Fruit fly (Drosophila melanogaster): ENCODE data around the gene Psf1.

Psf1 gene

DNA sequence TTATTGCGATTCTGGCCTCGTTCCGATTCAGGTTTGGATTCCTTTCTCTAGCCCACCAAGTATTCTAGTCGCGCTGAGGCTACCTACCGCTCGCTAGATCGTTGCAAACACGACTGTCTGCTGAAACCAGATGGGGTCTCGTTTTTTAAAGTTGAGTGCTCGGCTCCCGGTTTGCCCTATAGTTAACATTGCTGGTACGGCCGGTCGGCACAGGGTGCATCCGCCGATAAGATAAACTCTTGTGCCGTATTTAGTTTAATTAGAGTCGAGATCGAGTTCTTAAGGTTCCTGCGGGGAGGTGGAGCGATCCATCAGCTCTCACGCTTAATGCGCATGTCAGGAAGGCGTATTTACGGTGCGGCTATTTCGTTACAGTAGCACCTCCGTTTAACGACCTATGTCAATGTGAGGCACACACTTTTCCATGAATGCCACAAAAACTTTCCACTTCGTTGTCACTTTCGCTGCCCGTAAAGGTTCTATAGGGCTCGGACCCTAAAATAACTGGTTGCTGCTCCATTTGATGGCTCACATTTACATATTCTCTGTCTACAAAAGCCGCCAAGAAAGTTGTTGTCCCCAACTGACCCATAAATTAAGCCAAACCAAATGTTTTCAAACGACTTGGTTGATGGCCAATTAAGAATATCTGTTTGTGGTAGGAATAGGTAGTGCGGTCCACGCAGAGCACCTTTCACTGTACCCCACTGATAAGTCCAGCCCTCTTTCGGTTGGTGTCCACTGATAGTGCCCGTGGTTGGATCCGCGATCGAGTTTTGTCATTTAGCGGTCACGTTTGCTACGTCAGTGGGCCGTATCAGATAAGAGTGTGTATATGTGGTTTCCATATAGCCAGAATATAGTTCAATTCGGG lies 42.6 kb downstream of the Psf1 start, which contains the start of gene CG9119 (continued):
- peak; percentile 12 for TF ChIP-seq CG15696 (tag; optimal IDR thresholded peaks at IDR 0.05)
- TF ChIP-seq hth (optimal IDR thresholded peaks at IDR 0.05) = no peak
- peak; percentile 40 for TF ChIP-seq CG3995 (GFP tag; optimal IDR thresholded peaks at IDR 0.05)
- TF ChIP-seq luna (GFP tag; optimal IDR thresholded peaks at IDR 0.05) = no peak
- peak; percentile 53 for TF ChIP-seq scrt (GFP tag; optimal IDR thresholded peaks at IDR 0.05)
- TF ChIP-seq CG2116 (GFP tag; optimal IDR thresholded peaks at IDR 0.05) = no peak
- TF ChIP-seq CG8290 (GFP tag; optimal IDR thresholded peaks at IDR 0.05) = no peak
- peak in 1 of 2 experiments; percentile 35 for TF ChIP-seq CG8290 (tag; optimal IDR thresholded peaks at IDR 0.05)
- TF ChIP-seq CG10654 (GFP tag; optimal IDR thresholded peaks at IDR 0.05) = peak; percentile 26
- TF ChIP-seq CG2129 (GFP tag; IDR thresholded peaks at IDR 0.05; ENCODE audit: partially characterized antibody) = no peak
- TF ChIP-seq dati (GFP tag; IDR thresholded peaks at IDR 0.05) = no peak
- no peak for TF ChIP-seq toy (GFP tag; IDR thresholded peaks at IDR 0.05)
- 0 out of 2 replicates have a peak, but pooled peaks have one; percentile 40 for TF ChIP-seq Awh (GFP tag; IDR thresholded peaks at IDR 0.05)
- peak; percentile 69 for TF ChIP-seq CG9727 (GFP tag; optimal IDR thresholded peaks at IDR 0.05)
- no peak for TF ChIP-seq Dfd (GFP tag; optimal IDR thresholded peaks at IDR 0.05)
- TF ChIP-seq CG11093 (GFP tag; IDR thresholded peaks at IDR 0.05) = peak; percentile 51; the same call in 1 of the 3 replicates
- TF ChIP-seq mirr (GFP tag; optimal IDR thresholded peaks at IDR 0.05) = no peak
- peak; percentile 48 for TF ChIP-seq CG17359 (tag; optimal IDR thresholded peaks at IDR 0.05)
- no peak for TF ChIP-seq CG4854 (GFP tag; optimal IDR thresholded peaks at IDR 0.05)
- no peak for TF ChIP-seq Doc2 (GFP tag; IDR thresholded peaks at IDR 0.05)
- TF ChIP-seq MESR4 (GFP tag; optimal IDR thresholded peaks at IDR 0.05) = no peak
- TF ChIP-seq Deaf1 (tag; optimal IDR thresholded peaks at IDR 0.05) = peak; percentile 90
- TF ChIP-seq dimm (GFP tag; IDR thresholded peaks at IDR 0.05) = no peak
- peak; percentile 15 for TF ChIP-seq Bdp1 (GFP tag; optimal IDR thresholded peaks at IDR 0.05)
- no peak for TF ChIP-seq pita (GFP tag; optimal IDR thresholded peaks at IDR 0.05)
- TF ChIP-seq pb (GFP tag; optimal IDR thresholded peaks at IDR 0.05) = peak; percentile 67
- peak; percentile 33 for TF ChIP-seq CG5245 (GFP tag; optimal IDR thresholded peaks at IDR 0.05)
- peak; percentile 45; the same call in 1 of the 2 replicates for TF ChIP-seq CG32767 (GFP tag; IDR thresholded peaks at IDR 0.05)
- TF ChIP-seq eyg (GFP tag; optimal IDR thresholded peaks at IDR 0.05) = peak; percentile 2
- peak; percentile 75 for TF ChIP-seq CG33557 (GFP tag; optimal IDR thresholded peaks at IDR 0.05)
- TF ChIP-seq ap (GFP tag; IDR thresholded peaks at IDR 0.05) = no peak
- no peak for TF ChIP-seq CG34224 (GFP tag; IDR thresholded peaks at IDR 0.05; ENCODE audit: partially characterized antibody)
- TF ChIP-seq Atf-2 (GFP tag; optimal IDR thresholded peaks at IDR 0.05) = peak; percentile 54
- peak; percentile 55 for TF ChIP-seq CG10274 (GFP tag; optimal IDR thresholded peaks at IDR 0.05)
- TF ChIP-seq HHEX (GFP tag; optimal IDR thresholded peaks at IDR 0.05) = peak; percentile 75
- no peak for TF ChIP-seq chn (GFP tag; optimal IDR thresholded peaks at IDR 0.05)
- TF ChIP-seq yki (optimal IDR thresholded peaks at IDR 0.05) = no peak
- 0 out of 2 replicates have a peak, but pooled peaks have one; percentile 43 for TF ChIP-seq danr (GFP tag; IDR thresholded peaks at IDR 0.05)
- TF ChIP-seq prd (optimal IDR thresholded peaks at IDR 0.05) = no peak
- peak; percentile 70; the same call in 2 of the 3 replicates for TF ChIP-seq prd (GFP tag; IDR thresholded peaks at IDR 0.05)
- peak; percentile 52; the same call in 1 of the 3 replicates for TF ChIP-seq Optix (GFP tag; IDR thresholded peaks at IDR 0.05)
- no peak for TF ChIP-seq bbx (GFP tag; IDR thresholded peaks at IDR 0.05; ENCODE audit: partially characterized antibody)
- TF ChIP-seq crol (GFP tag; IDR thresholded peaks at IDR 0.05) = peak; percentile 72
- peak; percentile 76 for TF ChIP-seq CG7786 (GFP tag; optimal IDR thresholded peaks at IDR 0.05)
- peak; percentile 17 for TF ChIP-seq CG2202 (tag; optimal IDR thresholded peaks at IDR 0.05)
- TF ChIP-seq CG12219 (GFP tag; optimal IDR thresholded peaks at IDR 0.05) = peak; percentile 58
- no peak for TF ChIP-seq z (GFP tag; IDR thresholded peaks at IDR 0.05)
- TF ChIP-seq shn (GFP tag; optimal IDR thresholded peaks at IDR 0.05) = peak; percentile 75
- no peak for TF ChIP-seq HLH4C (GFP tag; IDR thresholded peaks at IDR 0.05; ENCODE audit: partially characterized antibody)
- TF ChIP-seq Nf-YB (GFP tag; optimal IDR thresholded peaks at IDR 0.05) = peak; percentile 10
